Fruit fly (Drosophila melanogaster) whole organism, embryonic: ENCODE measurements around the gene CG11367.
"Not testable (repeated sequence)": the region's sequence is repeated elsewhere in the genome, so short reads cannot be mapped to it uniquely, and the experiment has no call there.

Experiments
- CG10267 ChIP-seq: fragments of 200-800 bp; sonication (Bioruptor generic); optimal IDR thresholded peaks from 2 replicates; lab custom pipeline; 2018; ENCODE audit warnings: missing biosample characterization, mild to moderate bottlenecking, missing genetic modification characterization, moderate library complexity
- CG12391 ChIP-seq: fragments of 200-800 bp; sonication (Bioruptor generic); optimal IDR thresholded peaks from 3 replicates; lab custom pipeline; 2018; ENCODE audit warnings: missing biosample characterization, mild to moderate bottlenecking, missing genetic modification characterization, moderate library complexity
- CG13123 ChIP-seq: fragments of 200-800 bp; sonication (Bioruptor generic); optimal IDR thresholded peaks from 2 replicates; lab custom pipeline; 2016; ENCODE audit warnings: missing biosample characterization, missing genetic modification characterization
- CG14050 ChIP-seq: fragments of 200-800 bp; sonication (Bioruptor generic); IDR thresholded peaks from 3 replicates; pipeline ENCODE4 v1.3.6; 2022; ENCODE audit warnings: missing biosample characterization, missing genetic modification characterization
- CG17912 ChIP-seq: fragments of 200-800 bp; sonication (Bioruptor generic); optimal IDR thresholded peaks from 2 replicates; lab custom pipeline; 2018; ENCODE audit warnings: missing biosample characterization, mild to moderate bottlenecking, missing genetic modification characterization
- CG2199 ChIP-seq: fragments of 200-800 bp; sonication (Bioruptor generic); IDR thresholded peaks from 3 replicates; pipeline ENCODE4 v1.3.6; 2022; ENCODE audit warnings: missing biosample characterization, missing genetic modification characterization
- CG3838 ChIP-seq: fragments of 200-800 bp; sonication (Bioruptor generic); optimal IDR thresholded peaks from 3 replicates; lab custom pipeline; 2016; ENCODE audit warnings: missing biosample characterization, missing genetic modification characterization
- CG6689 ChIP-seq: fragments of 200-800 bp; sonication (Bioruptor generic); IDR thresholded peaks from 2 replicates; pipeline ENCODE4 v1.3.6; 2022; ENCODE audit warnings: missing biosample characterization, missing genetic modification characterization
- CG7357 ChIP-seq: fragments of 200-800 bp; sonication (Bioruptor generic); IDR thresholded peaks from 3 replicates; pipeline ENCODE4 v1.3.6; 2022; ENCODE audit warnings: missing biosample characterization, missing genetic modification characterization
- CG8290 ChIP-seq, 3 experiments: fragments of 200-800 bp; sonication (Bioruptor generic); optimal IDR thresholded peaks; 2 replicates each; lab custom pipeline; 2016 to 2019; ENCODE audit warnings: missing biosample characterization in 3 of 3, missing genetic modification characterization in 3 of 3, mild to moderate bottlenecking in 2 of 3, moderate library complexity in 1 of 3
- Dll ChIP-seq: fragments of 200-800 bp; sonication (Bioruptor generic); IDR thresholded peaks from 4 replicates; pipeline ENCODE4 v1.3.6; 2022; ENCODE audit warnings: missing biosample characterization, missing genetic modification characterization; ENCODE audit not compliant: partially characterized antibody
- Doc3 ChIP-seq: fragments of 200-800 bp; sonication (Bioruptor generic); IDR thresholded peaks from 3 replicates; pipeline ENCODE4 v1.3.6; 2022; ENCODE audit warnings: missing biosample characterization, missing genetic modification characterization; ENCODE audit not compliant: partially characterized antibody
- H15 ChIP-seq: fragments of 200-800 bp; sonication (Bioruptor generic); IDR thresholded peaks from 3 replicates; pipeline ENCODE4 v1.3.6; 2022; ENCODE audit warnings: missing biosample characterization, missing genetic modification characterization
- Opbp ChIP-seq: fragments of 200-800 bp; sonication (Bioruptor generic); IDR thresholded peaks from 3 replicates; pipeline ENCODE4 v1.3.6; 2022; ENCODE audit warnings: missing biosample characterization, missing genetic modification characterization; ENCODE audit not compliant: partially characterized antibody
- Pdp1 ChIP-seq, 2 experiments: fragments of 200-800 bp; sonication (Bioruptor generic); optimal IDR thresholded peaks; 3 replicates each; lab custom pipeline; 2016; ENCODE audit warnings: missing biosample characterization in 2 of 2, missing genetic modification characterization in 2 of 2, mild to moderate bottlenecking in 1 of 2, moderate library complexity in 1 of 2
- Scr ChIP-seq: fragments of 200-800 bp; sonication (Bioruptor generic); IDR thresholded peaks from 2 replicates; pipeline ENCODE4 v1.3.6; 2022; ENCODE audit warnings: missing biosample characterization, missing genetic modification characterization; ENCODE audit not compliant: partially characterized antibody
- Spps ChIP-seq: fragments of 200-800 bp; sonication (Bioruptor generic); optimal IDR thresholded peaks from 2 replicates; lab custom pipeline; 2018; ENCODE audit warnings: missing biosample characterization, mild to moderate bottlenecking, missing genetic modification characterization
- Trl ChIP-seq, 3 experiments: fragments of >200 bp in 2 of 3; fragments of 200-800 bp in 1 of 3; sonication (Bioruptor generic) in 1 of 3; optimal IDR thresholded peaks; 2 replicates in 1 of 3; 3 replicates in 2 of 3; lab custom pipeline; 2016 to 2017; ENCODE audit warnings: missing biosample characterization in 1 of 3, missing genetic modification characterization in 1 of 3
- Usf ChIP-seq: fragments of 200-800 bp; sonication (Bioruptor generic); optimal IDR thresholded peaks from 2 replicates; lab custom pipeline; 2017; ENCODE audit warnings: missing genotype, missing biosample characterization, missing genetic modification characterization
- YL-1 ChIP-seq: fragments of 200-800 bp; sonication (Bioruptor generic); optimal IDR thresholded peaks from 3 replicates; lab custom pipeline; 2017; ENCODE audit warnings: missing biosample characterization, mild to moderate bottlenecking, missing genetic modification characterization
- ap ChIP-seq: fragments of 200-800 bp; sonication (Bioruptor generic); IDR thresholded peaks from 2 replicates; pipeline ENCODE4 v1.3.6; 2022; ENCODE audit warnings: missing biosample characterization, missing genetic modification characterization
- ash1 ChIP-seq: fragments of 200-800 bp; sonication (Bioruptor generic); optimal IDR thresholded peaks from 2 replicates; lab custom pipeline; 2018; ENCODE audit warnings: missing biosample characterization, mild to moderate bottlenecking, missing genetic modification characterization
- bcd ChIP-seq: fragments of 200-800 bp; sonication (Bioruptor generic); optimal IDR thresholded peaks from 2 replicates; lab custom pipeline; 2017; ENCODE audit warnings: missing biosample characterization, mild to moderate bottlenecking, missing genetic modification characterization
- cad ChIP-seq: fragments of >200 bp; optimal IDR thresholded peaks from 2 replicates; lab custom pipeline; 2017; ENCODE audit warnings: missing biosample characterization, missing genetic modification characterization
- cg ChIP-seq: fragments of 200-800 bp; sonication (Bioruptor generic); optimal IDR thresholded peaks from 3 replicates; lab custom pipeline; 2019; ENCODE audit warnings: missing biosample characterization, mild to moderate bottlenecking, missing genetic modification characterization, moderate library complexity
- chinmo ChIP-seq: fragments of 200-800 bp; sonication (Bioruptor generic); IDR thresholded peaks from 4 replicates; pipeline ENCODE4 v1.3.6; 2022; ENCODE audit warnings: missing biosample characterization, missing genetic modification characterization; ENCODE audit not compliant: partially characterized antibody
- dysf ChIP-seq: fragments of 200-800 bp; sonication (Bioruptor generic); IDR thresholded peaks from 3 replicates; pipeline ENCODE4 v1.3.6; 2022; ENCODE audit warnings: missing biosample characterization, missing genetic modification characterization
- gsb ChIP-seq: fragments of 200-800 bp; sonication (Bioruptor generic); IDR thresholded peaks from 2 replicates; pipeline ENCODE4 v1.3.6; 2022; ENCODE audit warnings: missing biosample characterization, missing genetic modification characterization
- insv ChIP-seq, 2 experiments: fragments of 200-800 bp; sonication (Bioruptor generic); optimal IDR thresholded peaks; 3 replicates each; lab custom pipeline; 2016 to 2018; ENCODE audit warnings: missing biosample characterization in 2 of 2, missing genetic modification characterization in 2 of 2
- jumu ChIP-seq: fragments of 200-800 bp; sonication (Bioruptor generic); optimal IDR thresholded peaks from 3 replicates; lab custom pipeline; 2016; ENCODE audit warnings: missing biosample characterization, missing genetic modification characterization
- pan ChIP-seq, 4 experiments: fragments of >200 bp in 3 of 4; fragments of 200-800 bp in 1 of 4; sonication (Bioruptor generic) in 1 of 4; optimal IDR thresholded peaks in 3 of 4; IDR thresholded peaks in 1 of 4; 2 replicates each; pipeline versions ENCODE4 v1.3.6 to Lab custom; 2017 to 2022; ENCODE audit warnings: missing biosample characterization in 2 of 4, missing genetic modification characterization in 2 of 4, mixed read lengths in 1 of 4
- peb ChIP-seq: fragments of 200-800 bp; sonication (Bioruptor generic); IDR thresholded peaks from 2 replicates; pipeline ENCODE4 v1.3.6; 2022; ENCODE audit warnings: missing biosample characterization, missing genetic modification characterization
- pum ChIP-seq: fragments of 200-800 bp; sonication (Bioruptor generic); optimal IDR thresholded peaks from 2 replicates; lab custom pipeline; 2016; ENCODE audit warnings: missing biosample characterization, missing genetic modification characterization
- rib ChIP-seq: fragments of 200-800 bp; sonication (Bioruptor generic); IDR thresholded peaks from 2 replicates; pipeline ENCODE4 v1.3.6; 2022; ENCODE audit warnings: missing biosample characterization, missing genetic modification characterization
- sc ChIP-seq, 3 experiments: fragments of >200 bp in 2 of 3; fragments of 200-800 bp in 1 of 3; sonication (Bioruptor generic) in 1 of 3; optimal IDR thresholded peaks; 2 replicates in 2 of 3; 3 replicates in 1 of 3; lab custom pipeline; 2017; ENCODE audit warnings: mild to moderate bottlenecking in 1 of 3, missing biosample characterization in 1 of 3, missing genetic modification characterization in 1 of 3, missing genetic modification reagents in 1 of 3
- schlank ChIP-seq: fragments of 200-800 bp; sonication (Bioruptor generic); optimal IDR thresholded peaks from 2 replicates; lab custom pipeline; 2018; ENCODE audit warnings: missing biosample characterization, mild to moderate bottlenecking, missing genetic modification characterization
- sens-2 ChIP-seq: fragments of 200-800 bp; sonication (Bioruptor generic); IDR thresholded peaks from 2 replicates; pipeline ENCODE4 v1.3.6; 2022; ENCODE audit warnings: missing biosample characterization, missing genetic modification characterization
- stwl ChIP-seq: fragments of 200-800 bp; sonication (Bioruptor generic); optimal IDR thresholded peaks from 3 replicates; lab custom pipeline; 2018; ENCODE audit warnings: missing biosample characterization, mild to moderate bottlenecking, missing genetic modification characterization, moderate library complexity
- tup ChIP-seq: fragments of 200-800 bp; sonication (Bioruptor generic); optimal IDR thresholded peaks from 2 replicates; lab custom pipeline; 2016; ENCODE audit warnings: missing biosample characterization, mild to moderate bottlenecking, missing genetic modification characterization, moderate library complexity

CG11367 gene

dm6 chr3L:22717137-22717767, 10.7 kb upstream of the CG11367 start, which contains the start of the genes ArfGAP3 and CG32452 (continued):
- TF ChIP-seq CG8290 (GFP tag; optimal IDR thresholded peaks at IDR 0.05; lab: Kevin White, UChicago): peak; percentile 66
- peak; percentile 24 to 71 for TF ChIP-seq CG8290 (tag; optimal IDR thresholded peaks at IDR 0.05; lab: Kevin White, UChicago)
- peak; percentile 61 for TF ChIP-seq CG14050
- TF ChIP-seq schlank (tag; lab: Kevin White, UChicago): no peak

dm6 chr3L:22720694-22721270, 7.1 kb upstream of the CG11367 start, which contains the start of gene mael:
mael (plus strand) TSS chr3L:22721203.
- TF ChIP-seq stwl (tag; lab: Kevin White, UChicago): peak; percentile 39
- TF ChIP-seq rib (GFP tag; lab: Robert Waterston, UW): 0 out of 2 replicates have a peak, but pooled peaks have one; percentile 13
- 0 out of 4 replicates have a peak, but pooled peaks have one; percentile 18 for TF ChIP-seq Dll (GFP tag; lab: Robert Waterston, UW)
- peak; percentile 71 for TF ChIP-seq CG6689 (GFP tag; lab: Robert Waterston, UW)
- peak; percentile 36 for TF ChIP-seq CG10267 (tag; lab: Kevin White, UChicago)
- peak; percentile 42 to 82 for TF ChIP-seq Trl (optimal IDR thresholded peaks at IDR 0.05; lab: Kevin White, UChicago)
- not testable (repeated sequence) for TF ChIP-seq Trl (GFP tag; optimal IDR thresholded peaks at IDR 0.05; lab: Kevin White, UChicago)
- TF ChIP-seq chinmo (GFP tag; lab: Robert Waterston, UW): 0 out of 4 replicates have a peak, but pooled peaks have one; percentile 33
- peak; percentile 65 for TF ChIP-seq cg (GFP tag; lab: Kevin White, UChicago)
- 0 out of 3 replicates have a peak, but pooled peaks have one; percentile 6 for TF ChIP-seq Doc3 (GFP tag; lab: Robert Waterston, UW)

dm6 chr3L:22721991-22722390, 5.9 kb upstream of the CG11367 start, which contains the start of gene CG14451:
CG14451 (minus strand) TSS chr3L:22722091.
- TF ChIP-seq Scr: no peak
- TF ChIP-seq CG2199 (GFP tag; lab: Robert Waterston, UW): 0 out of 3 replicates have a peak, but pooled peaks have one; percentile 41
- TF ChIP-seq CG10267 (tag; lab: Kevin White, UChicago): peak; percentile 12
- TF ChIP-seq Usf: no peak
- no peak for TF ChIP-seq CG12391 (tag; lab: Kevin White, UChicago)
- TF ChIP-seq stwl (tag; lab: Kevin White, UChicago): peak; percentile 67
- TF ChIP-seq sens-2 (GFP tag; lab: Robert Waterston, UW): no peak
- no peak for TF ChIP-seq CG13123
- no peak for TF ChIP-seq CG7357 (GFP tag; lab: Robert Waterston, UW)
- TF ChIP-seq bcd (GFP tag; lab: Kevin White, UChicago): no peak
- TF ChIP-seq Spps (tag; lab: Kevin White, UChicago): no peak
- no peak for TF ChIP-seq peb (GFP tag; lab: Robert Waterston, UW)
- no peak for TF ChIP-seq Pdp1 (GFP tag; optimal IDR thresholded peaks at IDR 0.05; lab: Kevin White, UChicago)
- TF ChIP-seq gsb: no peak
- TF ChIP-seq CG3838 (GFP tag; lab: Kevin White, UChicago): no peak
- TF ChIP-seq YL-1 (GFP tag; lab: Kevin White, UChicago): no peak

- TF ChIP-seq cad (peak; percentile 81), CG17912 (GFP tag; lab: Kevin White, UChicago) (no peak), chinmo (GFP tag; lab: Robert Waterston, UW) (0 out of 4 replicates have a peak, but pooled peaks have one; percentile 39), stwl (tag; lab: Kevin White, UChicago) (peak; percentile 59), pan (optimal IDR thresholded peaks at IDR 0.05; lab: Kevin White, UChicago) (no peak), pan (GFP tag; optimal IDR thresholded peaks at IDR 0.05 in 1 of 2, IDR thresholded peaks at IDR 0.05 in 1 of 2) (no peak), tup (no peak), H15 (no peak), dysf (GFP tag; lab: Robert Waterston, UW) (no peak), ash1 (no peak), ap (no peak), pum (GFP tag; lab: Kevin White, UChicago) (no peak), Usf (no peak), insv (GFP tag; optimal IDR thresholded peaks at IDR 0.05; lab: Kevin White, UChicago) (no peak), jumu (GFP tag; lab: Kevin White, UChicago) (no peak), sens-2 (GFP tag; lab: Robert Waterston, UW) (no peak), Opbp (GFP tag; lab: Robert Waterston, UW) (no peak), sc (optimal IDR thresholded peaks at IDR 0.05; lab: Kevin White, UChicago) (no peak), sc (GFP tag; optimal IDR thresholded peaks at IDR 0.05; lab: Kevin White, UChicago) (no peak)
Observed at dm6 chr3L:22724046-22724771, 3.7 kb upstream of the CG11367 start.
